Fruit fly (Drosophila melanogaster) whole organism, prepupa: ENCODE data around the gene GstO2.

ENCODE experiments used
- Blimp-1 ChIP-seq: fragments of 200-800 bp; sonication (Bioruptor generic); optimal IDR thresholded peaks from 3 replicates; lab custom pipeline; 2017; ENCODE audit warnings: missing biosample characterization, missing genetic modification characterization, mild to moderate bottlenecking, moderate library complexity, missing genetic modification reagents
- CG10631 ChIP-seq: fragments of 200-800 bp; sonication (Bioruptor generic); optimal IDR thresholded peaks from 2 replicates; lab custom pipeline; 2016; ENCODE audit warnings: missing biosample characterization, missing genetic modification characterization
- CG11762 ChIP-seq: fragments of 200-800 bp; sonication (Bioruptor generic); optimal IDR thresholded peaks from 3 replicates; lab custom pipeline; 2016; ENCODE audit warnings: missing biosample characterization, missing genetic modification characterization; ENCODE audit not compliant: insufficient read depth
- CG15336 ChIP-seq: fragments of 200-800 bp; sonication (Bioruptor generic); IDR thresholded peaks from 2 replicates; pipeline ENCODE4 v1.3.6; 2022; ENCODE audit warnings: missing biosample characterization, missing genetic modification characterization
- CG1621 ChIP-seq: fragments of 200-800 bp; sonication (Bioruptor generic); optimal IDR thresholded peaks from 3 replicates; lab custom pipeline; 2018; ENCODE audit warnings: missing biosample characterization, mild to moderate bottlenecking, missing genetic modification characterization
- CG16779 ChIP-seq: fragments of 200-800 bp; sonication (Bioruptor generic); optimal IDR thresholded peaks from 3 replicates; lab custom pipeline; 2017; ENCODE audit warnings: missing biosample characterization, mild to moderate bottlenecking, missing genetic modification characterization
- CG3032 ChIP-seq: fragments of 200-800 bp; optimal IDR thresholded peaks from 2 replicates; lab custom pipeline; 2019; ENCODE audit warnings: missing biosample characterization, mild to moderate bottlenecking, missing genetic modification characterization, moderate library complexity
- CG31627 ChIP-seq: fragments of 200-800 bp; sonication (Bioruptor generic); optimal IDR thresholded peaks from 3 replicates; lab custom pipeline; 2016; ENCODE audit warnings: missing biosample characterization, missing genetic modification characterization
- CG34406 ChIP-seq: fragments of 200-800 bp; sonication (Bioruptor generic); optimal IDR thresholded peaks from 3 replicates; lab custom pipeline; 2016; ENCODE audit warnings: missing biosample characterization, missing genetic modification characterization
- CG4318 ChIP-seq: fragments of 200-800 bp; sonication (Bioruptor generic); optimal IDR thresholded peaks from 3 replicates; lab custom pipeline; 2017; ENCODE audit warnings: missing biosample characterization, mild to moderate bottlenecking, missing genetic modification characterization
- CG6163 ChIP-seq: fragments of 200-800 bp; sonication (Bioruptor generic); IDR thresholded peaks from 3 replicates; pipeline ENCODE4 v1.3.6; 2022; ENCODE audit warnings: missing biosample characterization, missing genetic modification characterization
- CG6792 ChIP-seq: fragments of 200-800 bp; sonication (Bioruptor generic); optimal IDR thresholded peaks from 3 replicates; lab custom pipeline; 2016; ENCODE audit warnings: missing biosample characterization, missing genetic modification characterization
- CG6808 ChIP-seq: fragments of 200-800 bp; sonication (Bioruptor generic); optimal IDR thresholded peaks from 3 replicates; lab custom pipeline; 2017; ENCODE audit warnings: missing biosample characterization, missing genetic modification characterization, mild to moderate bottlenecking, moderate library complexity, missing genetic modification reagents
- CG6854 ChIP-seq: fragments of 200-800 bp; sonication (Bioruptor generic); optimal IDR thresholded peaks from 2 replicates; lab custom pipeline; 2017; ENCODE audit warnings: missing biosample characterization, mild to moderate bottlenecking, missing genetic modification characterization
- CG7368 ChIP-seq: fragments of 200-800 bp; sonication (Bioruptor generic); optimal IDR thresholded peaks from 3 replicates; lab custom pipeline; 2016; ENCODE audit warnings: missing biosample characterization, missing genetic modification characterization
- CG8119 ChIP-seq: fragments of 200-800 bp; sonication (Bioruptor generic); IDR thresholded peaks from 3 replicates; pipeline ENCODE4 v1.3.6; 2022; ENCODE audit warnings: missing biosample characterization, missing genetic modification characterization
- CG8319 ChIP-seq: fragments of 200-800 bp; sonication (Bioruptor generic); optimal IDR thresholded peaks from 3 replicates; lab custom pipeline; 2016; ENCODE audit warnings: missing biosample characterization, missing genetic modification characterization
- CG8632 ChIP-seq: fragments of 200-800 bp; sonication (Bioruptor generic); optimal IDR thresholded peaks from 3 replicates; lab custom pipeline; 2016; ENCODE audit warnings: missing biosample characterization, missing genetic modification characterization
- CG9139 ChIP-seq: fragments of 200-800 bp; sonication (Bioruptor generic); optimal IDR thresholded peaks from 3 replicates; lab custom pipeline; 2017; ENCODE audit warnings: missing biosample characterization, mild to moderate bottlenecking, missing genetic modification characterization
- Eip78C ChIP-seq: fragments of 200-800 bp; sonication (Bioruptor generic); peaks from one replicate; lab custom pipeline; 2016; ENCODE audit warnings: missing biosample characterization, missing genetic modification characterization
- Ets21C ChIP-seq: fragments of 200-800 bp; sonication (Bioruptor generic); optimal IDR thresholded peaks from 3 replicates; lab custom pipeline; 2016; ENCODE audit warnings: missing biosample characterization, missing genetic modification characterization
- Hr38 ChIP-seq: sonication (Bioruptor generic); optimal IDR thresholded peaks from 2 replicates; lab custom pipeline; 2016; ENCODE audit warnings: missing biosample characterization, missing genetic modification characterization
- Lpt ChIP-seq: fragments of 200-800 bp; sonication (Bioruptor generic); optimal IDR thresholded peaks from 3 replicates; lab custom pipeline; 2016; ENCODE audit warnings: missing biosample characterization, missing genetic modification characterization
- Smox ChIP-seq: fragments of 200-800 bp; sonication (Bioruptor generic); optimal IDR thresholded peaks from 3 replicates; lab custom pipeline; 2016; ENCODE audit warnings: missing biosample characterization, missing genetic modification characterization
- Sox14 ChIP-seq: fragments of 200-800 bp; sonication (Bioruptor generic); optimal IDR thresholded peaks from 3 replicates; lab custom pipeline; 2016; ENCODE audit warnings: missing biosample characterization, missing genetic modification characterization
- achi ChIP-seq: fragments of 200-800 bp; sonication (Bioruptor generic); optimal IDR thresholded peaks from 3 replicates; lab custom pipeline; 2016; ENCODE audit warnings: missing biosample characterization, missing genetic modification characterization
- acj6 ChIP-seq: fragments of 200-800 bp; sonication (Bioruptor generic); optimal IDR thresholded peaks from 3 replicates; lab custom pipeline; 2016; ENCODE audit warnings: missing biosample characterization, missing genetic modification characterization
- cyc ChIP-seq: fragments of 200-800 bp; sonication (Bioruptor generic); optimal IDR thresholded peaks from 3 replicates; lab custom pipeline; 2016; ENCODE audit warnings: missing biosample characterization, missing genetic modification characterization
- dsx ChIP-seq: fragments of 200-800 bp; optimal IDR thresholded peaks from 3 replicates; lab custom pipeline; 2019; ENCODE audit warnings: missing biosample characterization, mild to moderate bottlenecking, missing genetic modification characterization, moderate library complexity; ENCODE audit not compliant: poor library complexity, severe bottlenecking
- esn ChIP-seq: fragments of 200-800 bp; sonication (Bioruptor generic); optimal IDR thresholded peaks from 2 replicates; lab custom pipeline; 2016; ENCODE audit warnings: missing biosample characterization, mild to moderate bottlenecking, missing genetic modification characterization, moderate library complexity
- fd59A ChIP-seq: fragments of 200-800 bp; sonication (Bioruptor generic); optimal IDR thresholded peaks from 2 replicates; lab custom pipeline; 2017; ENCODE audit warnings: missing biosample characterization, mild to moderate bottlenecking, missing genetic modification characterization, missing genetic modification reagents
- fd85E ChIP-seq: fragments of 200-800 bp; sonication (Bioruptor generic); optimal IDR thresholded peaks from 3 replicates; lab custom pipeline; 2016; ENCODE audit warnings: missing biosample characterization, missing genetic modification characterization
- fkh ChIP-seq: fragments of 200-800 bp; sonication (Bioruptor generic); optimal IDR thresholded peaks from 3 replicates; lab custom pipeline; 2017; ENCODE audit warnings: missing biosample characterization, mild to moderate bottlenecking, missing genetic modification characterization, moderate library complexity
- lz ChIP-seq: fragments of 200-800 bp; sonication (Bioruptor generic); optimal IDR thresholded peaks from 3 replicates; lab custom pipeline; 2016; ENCODE audit warnings: missing biosample characterization, missing genetic modification characterization
- net ChIP-seq: fragments of 200-800 bp; sonication (Bioruptor generic); optimal IDR thresholded peaks from 3 replicates; lab custom pipeline; 2016; ENCODE audit warnings: missing biosample characterization, missing genetic modification characterization
- salr ChIP-seq, 2 experiments: fragments of 200-800 bp; sonication (Bioruptor generic); optimal IDR thresholded peaks; 3 replicates each; lab custom pipeline; 2016 to 2018; ENCODE audit warnings: missing biosample characterization in 2 of 2, missing genetic modification characterization in 2 of 2, mild to moderate bottlenecking in 1 of 2
- spab ChIP-seq: fragments of 200-800 bp; sonication (Bioruptor generic); optimal IDR thresholded peaks from 2 replicates; lab custom pipeline; 2017; ENCODE audit warnings: missing biosample characterization, mild to moderate bottlenecking, missing genetic modification characterization, missing genetic modification reagents
- ss ChIP-seq, 2 experiments: fragments of 200-800 bp; sonication (Bioruptor generic); optimal IDR thresholded peaks; 2 replicates in 1 of 2; 3 replicates in 1 of 2; lab custom pipeline; 2017 to 2018; ENCODE audit warnings: mild to moderate bottlenecking in 2 of 2, missing biosample characterization in 2 of 2, missing genetic modification characterization in 2 of 2, moderate library complexity in 1 of 2
- svp ChIP-seq: fragments of 200-800 bp; sonication (Bioruptor generic); peaks from one replicate; lab custom pipeline; 2016; ENCODE audit warnings: missing biosample characterization, missing genetic modification characterization
- topi ChIP-seq: fragments of 200-800 bp; sonication (Bioruptor generic); optimal IDR thresholded peaks from 3 replicates; lab custom pipeline; 2016; ENCODE audit warnings: missing biosample characterization, missing genetic modification characterization

Gene GstO2

dm6 chr3L:8523257-8523656, at the start of gene GstO2:
GstO2 (minus strand) TSS chr3L:8523501.
- TF ChIP-seq CG6792 (GFP tag; lab: Kevin White, UChicago) (no peak), CG8119 (no peak), esn (peak; percentile 0), CG11762 (GFP tag; lab: Kevin White, UChicago) (no peak), CG1621 (peak; percentile 89), Blimp-1 (GFP tag; lab: Kevin White, UChicago) (no peak)

dm6 chr3L:8560637-8561036, 37.3 kb upstream of the GstO2 start:
- TF ChIP-seq net (GFP tag; lab: Kevin White, UChicago) (no peak), salr (GFP tag; optimal IDR thresholded peaks at IDR 0.05; lab: Kevin White, UChicago) (no peak), Sox14 (GFP tag; lab: Kevin White, UChicago) (no peak), achi (GFP tag; lab: Kevin White, UChicago) (no peak), lz (no peak), CG31627 (GFP tag; lab: Kevin White, UChicago) (no peak), CG7368 (GFP tag; lab: Kevin White, UChicago) (no peak), Blimp-1 (GFP tag; lab: Kevin White, UChicago) (no peak), CG8632 (GFP tag; lab: Kevin White, UChicago) (no peak), CG16779 (tag; lab: Kevin White, UChicago) (no peak), CG6808 (GFP tag; lab: Kevin White, UChicago) (no peak), dsx (GFP tag; lab: Kevin White, UChicago) (no peak), CG10631 (GFP tag; lab: Kevin White, UChicago) (no peak), CG9139 (no peak), svp (GFP tag; lab: Kevin White, UChicago) (no peak), Smox (GFP tag; lab: Kevin White, UChicago) (no peak), CG6163 (no peak), fd59A (no peak), Hr38 (GFP tag; lab: Kevin White, UChicago) (no peak), Ets21C (no peak)

- no peak for TF ChIP-seq dsx (GFP tag; lab: Kevin White, UChicago)
- no peak for TF ChIP-seq acj6 (GFP tag; lab: Kevin White, UChicago)
- no peak for TF ChIP-seq CG1621
- TF ChIP-seq CG34406 (GFP tag; lab: Kevin White, UChicago): no peak
- no peak for TF ChIP-seq CG8319 (GFP tag; lab: Kevin White, UChicago)
- no peak for TF ChIP-seq net (GFP tag; lab: Kevin White, UChicago)
- TF ChIP-seq Eip78C (GFP tag; lab: Kevin White, UChicago): no peak
- no peak for TF ChIP-seq CG11762 (GFP tag; lab: Kevin White, UChicago)
- no peak for TF ChIP-seq CG6854 (GFP tag; lab: Kevin White, UChicago)
- TF ChIP-seq spab (GFP tag; lab: Kevin White, UChicago): no peak
- no peak for TF ChIP-seq CG9139
Observed at dm6 chr3L:8559754-8560328, 36.5 kb upstream of the GstO2 start.

dm6 chr3L:8557018-8557417, 33.7 kb upstream of the GstO2 start:
- TF ChIP-seq CG7368 (GFP tag; lab: Kevin White, UChicago) (no peak), CG4318 (GFP tag; lab: Kevin White, UChicago) (no peak), fd85E (no peak), CG6808 (GFP tag; lab: Kevin White, UChicago) (no peak), CG15336 (GFP tag; lab: Robert Waterston, UW) (no peak), Lpt (no peak), ss (GFP tag; optimal IDR thresholded peaks at IDR 0.05; lab: Kevin White, UChicago) (no peak), CG8119 (no peak), cyc (GFP tag; lab: Kevin White, UChicago) (no peak), CG8632 (GFP tag; lab: Kevin White, UChicago) (no peak), CG3032 (tag; lab: Kevin White, UChicago) (no peak), CG10631 (GFP tag; lab: Kevin White, UChicago) (no peak), CG1621 (no peak), CG11762 (GFP tag; lab: Kevin White, UChicago) (no peak), Eip78C (GFP tag; lab: Kevin White, UChicago) (no peak), Sox14 (GFP tag; lab: Kevin White, UChicago) (no peak), fkh (no peak), CG31627 (GFP tag; lab: Kevin White, UChicago) (no peak), net (GFP tag; lab: Kevin White, UChicago) (no peak), topi (no peak)
- TF ChIP-seq, all 60 proteins: peak for 0
